Fruit fly (Drosophila melanogaster): ENCODE measurements around the gene msl-2.

The msl-2 gene

dm6 chr2L:3479697-3480442, 14.0 kb upstream of the msl-2 start (continued):
- TF ChIP-seq Hey (tag; optimal IDR thresholded peaks at IDR 0.05), result peak; percentile 56
- TF ChIP-seq Hr51 (GFP tag; optimal IDR thresholded peaks at IDR 0.05), result no peak
- TF ChIP-seq chinmo (GFP tag; IDR thresholded peaks at IDR 0.05; ENCODE audit: partially characterized antibody), result peak; percentile 69; the same call in 1 of the 4 replicates
- peak; percentile 96 for TF ChIP-seq cwo (GFP tag; optimal IDR thresholded peaks at IDR 0.05)
- peak; percentile 4 for TF ChIP-seq CG2116 (GFP tag; optimal IDR thresholded peaks at IDR 0.05)
- TF ChIP-seq CG9932 (GFP tag; IDR thresholded peaks at IDR 0.05), result 0 out of 2 replicates have a peak, but pooled peaks have one; percentile 3
- peak; percentile 27 for TF ChIP-seq CG18599 (GFP tag; optimal IDR thresholded peaks at IDR 0.05)
- TF ChIP-seq wdn (GFP tag; IDR thresholded peaks at IDR 0.05), result no peak
- no peak for TF ChIP-seq wek (GFP tag; optimal IDR thresholded peaks at IDR 0.05)
- TF ChIP-seq CG31441 (GFP tag; IDR thresholded peaks at IDR 0.05), result no peak
- no peak for TF ChIP-seq Sin3A (optimal IDR thresholded peaks at IDR 0.05)
- peak; percentile 14; the same call in 1 of the 2 replicates for TF ChIP-seq Adf1 (GFP tag; IDR thresholded peaks at IDR 0.05)
- peak; percentile 2 for TF ChIP-seq nau (GFP tag; optimal IDR thresholded peaks at IDR 0.05)
- no peak for TF ChIP-seq pum (GFP tag; optimal IDR thresholded peaks at IDR 0.05)
- no peak for TF ChIP-seq Chrac-16 (GFP tag; optimal IDR thresholded peaks at IDR 0.05)
- no peak for TF ChIP-seq Bdp1 (GFP tag; optimal IDR thresholded peaks at IDR 0.05)
- TF ChIP-seq mirr (GFP tag; optimal IDR thresholded peaks at IDR 0.05), result peak; percentile 18
- TF ChIP-seq CG4404 (GFP tag; IDR thresholded peaks at IDR 0.05), result no peak
- 0 out of 2 replicates have a peak, but pooled peaks have one; percentile 14 for TF ChIP-seq NFAT (GFP tag; IDR thresholded peaks at IDR 0.05)
- TF ChIP-seq sens (GFP tag), result peak; percentile 67
- TF ChIP-seq CG16779 (GFP tag; IDR thresholded peaks at IDR 0.05), result 0 out of 2 replicates have a peak, but pooled peaks have one; percentile 3
- peak; percentile 49 for TF ChIP-seq rib (GFP tag; IDR thresholded peaks at IDR 0.05)
- TF ChIP-seq kay (GFP tag; optimal IDR thresholded peaks at IDR 0.05), result no peak
- TF ChIP-seq en (GFP tag; optimal IDR thresholded peaks at IDR 0.05), result no peak
- peak; percentile 56 for TF ChIP-seq sd (tag; optimal IDR thresholded peaks at IDR 0.05)
- TF ChIP-seq CG13424 (tag; optimal IDR thresholded peaks at IDR 0.05), result no peak
- TF ChIP-seq croc (GFP tag; conservative IDR thresholded peaks at IDR 0.05), result no peak
- no peak for TF ChIP-seq wor (GFP tag; IDR thresholded peaks at IDR 0.05)
- TF ChIP-seq MESR4 (GFP tag; optimal IDR thresholded peaks at IDR 0.05), result no peak
- TF ChIP-seq odd (GFP tag; optimal IDR thresholded peaks at IDR 0.05), result peak; percentile 2
- TF ChIP-seq NK7.1 (GFP tag; optimal IDR thresholded peaks at IDR 0.05), result no peak
- 0 out of 2 replicates have a peak, but pooled peaks have one; percentile 20 for TF ChIP-seq amos (GFP tag; IDR thresholded peaks at IDR 0.05; ENCODE audit: partially characterized antibody)
- peak; percentile 61 for TF ChIP-seq Med (GFP tag)
- TF ChIP-seq Pdp1 (GFP tag; optimal IDR thresholded peaks at IDR 0.05), result peak in 1 of 2 experiments; percentile 26
- peak; percentile 43 for TF ChIP-seq sug (tag; optimal IDR thresholded peaks at IDR 0.05)
- TF ChIP-seq gcm2 (GFP tag; optimal IDR thresholded peaks at IDR 0.05), result no peak
- TF ChIP-seq jumu (GFP tag; optimal IDR thresholded peaks at IDR 0.05), result no peak
- peak; percentile 2 for TF ChIP-seq Vsx1 (GFP tag; optimal IDR thresholded peaks at IDR 0.05)
- peak; percentile 86 for TF ChIP-seq twi (tag; optimal IDR thresholded peaks at IDR 0.05)
- TF ChIP-seq tap (tag; optimal IDR thresholded peaks at IDR 0.05), result no peak
- peak; percentile 66; the same call in 1 of the 2 replicates for TF ChIP-seq crol (GFP tag; IDR thresholded peaks at IDR 0.05)
- no peak for TF ChIP-seq CG2889 (GFP tag; IDR thresholded peaks at IDR 0.05)
- TF ChIP-seq CG17568 (GFP tag; optimal IDR thresholded peaks at IDR 0.05), result no peak
- no peak for TF ChIP-seq CG8290 (GFP tag; optimal IDR thresholded peaks at IDR 0.05)
- no peak for TF ChIP-seq CG8290 (tag; optimal IDR thresholded peaks at IDR 0.05)
- TF ChIP-seq CG15514 (GFP tag; optimal IDR thresholded peaks at IDR 0.05), result no peak
- TF ChIP-seq CG7987 (GFP tag; optimal IDR thresholded peaks at IDR 0.05), result peak; percentile 22
- TF ChIP-seq vvl (GFP tag; IDR thresholded peaks at IDR 0.05), result peak; percentile 33; the same call in 1 of the 2 replicates
- TF ChIP-seq kah (GFP tag; optimal IDR thresholded peaks at IDR 0.05), result peak; percentile 69
